Fruit fly (Drosophila melanogaster) whole organism, embryonic: ENCODE measurements around the gene Exo70.

ENCODE experiments used
- ATbp ChIP-seq: fragments of 200-800 bp; sonication (Bioruptor generic); optimal IDR thresholded peaks from 2 replicates; lab custom pipeline; 2017; ENCODE audit warnings: missing biosample characterization, mild to moderate bottlenecking, missing genetic modification characterization, missing genetic modification reagents
- Antp ChIP-seq: fragments of 200-800 bp; sonication (Bioruptor generic); optimal IDR thresholded peaks from 3 replicates; lab custom pipeline; 2016; ENCODE audit warnings: missing biosample characterization, missing genetic modification characterization
- Awh ChIP-seq: fragments of 200-800 bp; sonication (Bioruptor generic); IDR thresholded peaks from 2 replicates; pipeline ENCODE4, ENCODE4 v1.3.6; 2022; ENCODE audit warnings: missing biosample characterization, missing genetic modification characterization
- CG11398 ChIP-seq: fragments of 200-800 bp; sonication (Bioruptor generic); optimal IDR thresholded peaks from 2 replicates; lab custom pipeline; 2016; ENCODE audit warnings: missing biosample characterization, missing genetic modification characterization
- CG11723 ChIP-seq: fragments of 200-800 bp; sonication (Bioruptor generic); optimal IDR thresholded peaks from 2 replicates; lab custom pipeline; 2017; ENCODE audit warnings: missing biosample characterization, mild to moderate bottlenecking, missing genetic modification characterization
- CG12155 ChIP-seq: fragments of 200-800 bp; sonication (Bioruptor generic); optimal IDR thresholded peaks from 3 replicates; lab custom pipeline; 2016; ENCODE audit warnings: missing biosample characterization, missing genetic modification characterization
- CG14860 ChIP-seq: fragments of 200-800 bp; sonication (Bioruptor generic); IDR thresholded peaks from 3 replicates; pipeline ENCODE4 v1.3.6; 2022; ENCODE audit warnings: missing biosample characterization, missing genetic modification characterization; ENCODE audit not compliant: partially characterized antibody
- CG16813 ChIP-seq: fragments of 200-800 bp; sonication (Bioruptor generic); IDR thresholded peaks from 3 replicates; pipeline ENCODE4 v1.3.6; 2022; ENCODE audit warnings: missing biosample characterization, missing genetic modification characterization; ENCODE audit not compliant: partially characterized antibody
- CG16815 ChIP-seq: fragments of 200-800 bp; sonication (Bioruptor generic); optimal IDR thresholded peaks from 3 replicates; lab custom pipeline; 2017; ENCODE audit warnings: missing biosample characterization, mild to moderate bottlenecking, missing genetic modification characterization
- CG3065 ChIP-seq: fragments of 200-800 bp; sonication (Bioruptor generic); optimal IDR thresholded peaks from 2 replicates; lab custom pipeline; 2016; ENCODE audit warnings: missing biosample characterization, missing genetic modification characterization
- CG4328 ChIP-seq: fragments of 200-800 bp; sonication (Bioruptor generic); optimal IDR thresholded peaks from 3 replicates; lab custom pipeline; 2017; ENCODE audit warnings: missing biosample characterization, missing genetic modification reagents, missing genetic modification characterization
- CG6689 ChIP-seq: fragments of 200-800 bp; sonication (Bioruptor generic); IDR thresholded peaks from 2 replicates; pipeline ENCODE4 v1.3.6; 2022; ENCODE audit warnings: missing biosample characterization, missing genetic modification characterization
- CG7271 ChIP-seq: fragments of 200-800 bp; sonication (Bioruptor generic); optimal IDR thresholded peaks from 2 replicates; lab custom pipeline; 2018; ENCODE audit warnings: missing biosample characterization, mild to moderate bottlenecking, missing genetic modification characterization, moderate library complexity
- CG7963 ChIP-seq: fragments of 200-800 bp; sonication (Bioruptor generic); IDR thresholded peaks from 3 replicates; pipeline ENCODE4 v1.3.6; 2022; ENCODE audit warnings: missing biosample characterization, missing genetic modification characterization; ENCODE audit not compliant: partially characterized antibody
- Camta ChIP-seq: fragments of 200-800 bp; sonication (Bioruptor generic); optimal IDR thresholded peaks from 2 replicates; lab custom pipeline; 2016; ENCODE audit warnings: missing biosample characterization, missing genetic modification characterization
- Chrac-16 ChIP-seq: fragments of 200-800 bp; sonication (Bioruptor generic); optimal IDR thresholded peaks from 3 replicates; lab custom pipeline; 2016; ENCODE audit warnings: missing biosample characterization, missing genetic modification characterization
- Dip3 ChIP-seq: fragments of 200-800 bp; sonication (Bioruptor generic); optimal IDR thresholded peaks from 3 replicates; lab custom pipeline; 2016; ENCODE audit warnings: missing biosample characterization, missing genetic modification characterization
- Fer1 ChIP-seq: fragments of 200-800 bp; sonication (Bioruptor generic); optimal IDR thresholded peaks from 2 replicates; lab custom pipeline; 2017; ENCODE audit warnings: missing biosample characterization, mild to moderate bottlenecking, missing genetic modification characterization
- HmgD ChIP-seq: fragments of 200-800 bp; sonication (Bioruptor generic); optimal IDR thresholded peaks from 3 replicates; lab custom pipeline; 2016; ENCODE audit warnings: missing biosample characterization, missing genetic modification characterization
- Hr3 ChIP-seq: fragments of 200-800 bp; sonication (Bioruptor generic); optimal IDR thresholded peaks from 3 replicates; lab custom pipeline; 2016; ENCODE audit warnings: missing biosample characterization, missing genetic modification characterization
- Hr51 ChIP-seq, 2 experiments: fragments of 200-800 bp; sonication (Bioruptor generic); optimal IDR thresholded peaks; 2 replicates in 1 of 2; 3 replicates in 1 of 2; lab custom pipeline; 2016 to 2018; ENCODE audit warnings: missing biosample characterization in 2 of 2, missing genetic modification characterization in 2 of 2, mild to moderate bottlenecking in 1 of 2, moderate library complexity in 1 of 2
- Myb ChIP-seq: fragments of 200-800 bp; sonication (Bioruptor generic); optimal IDR thresholded peaks from 2 replicates; lab custom pipeline; 2016; ENCODE audit warnings: missing biosample characterization, missing genetic modification characterization
- NC2α ChIP-seq: fragments of 200-800 bp; sonication (Bioruptor generic); optimal IDR thresholded peaks from 2 replicates; lab custom pipeline; 2016; ENCODE audit warnings: missing biosample characterization, missing genetic modification characterization
- Nf-YB ChIP-seq: fragments of 200-800 bp; sonication (Bioruptor generic); optimal IDR thresholded peaks from 3 replicates; lab custom pipeline; 2019; ENCODE audit warnings: missing biosample characterization, mild to moderate bottlenecking, missing genetic modification characterization, moderate library complexity
- Poxn ChIP-seq: fragments of 200-800 bp; sonication (Bioruptor generic); IDR thresholded peaks from 2 replicates; pipeline ENCODE4 v1.3.6; 2022; ENCODE audit warnings: missing biosample characterization, missing genetic modification characterization
- ase ChIP-seq: fragments of 200-800 bp; sonication (Bioruptor generic); IDR thresholded peaks from 3 replicates; pipeline ENCODE4 v1.3.6; 2022; ENCODE audit warnings: missing biosample characterization, missing genetic modification characterization
- ash1 ChIP-seq: fragments of 200-800 bp; sonication (Bioruptor generic); optimal IDR thresholded peaks from 2 replicates; lab custom pipeline; 2018; ENCODE audit warnings: missing biosample characterization, mild to moderate bottlenecking, missing genetic modification characterization
- ewg ChIP-seq: fragments of 200-800 bp; sonication (Bioruptor generic); optimal IDR thresholded peaks from 3 replicates; lab custom pipeline; 2017; ENCODE audit warnings: mild to moderate bottlenecking, missing biosample characterization, missing genetic modification reagents, missing genetic modification characterization
- fd102C ChIP-seq: fragments of 200-800 bp; sonication (Bioruptor generic); optimal IDR thresholded peaks from 2 replicates; lab custom pipeline; 2018; ENCODE audit warnings: missing biosample characterization, mild to moderate bottlenecking, missing genetic modification characterization, moderate library complexity
- fd64A ChIP-seq: fragments of 200-800 bp; sonication (Bioruptor generic); optimal IDR thresholded peaks from 3 replicates; lab custom pipeline; 2018; ENCODE audit warnings: missing biosample characterization, mild to moderate bottlenecking, missing genetic modification characterization
- fd96Cb ChIP-seq: fragments of 200-800 bp; sonication (Bioruptor generic); optimal IDR thresholded peaks from 2 replicates; lab custom pipeline; 2018; ENCODE audit warnings: missing biosample characterization, mild to moderate bottlenecking, missing genetic modification characterization, moderate library complexity
- gro ChIP-seq: fragments of 200-800 bp; sonication (Bioruptor generic); optimal IDR thresholded peaks from 2 replicates; lab custom pipeline; 2016; ENCODE audit warnings: missing biosample characterization, missing genetic modification characterization
- h ChIP-seq: fragments of >200 bp; optimal IDR thresholded peaks from 2 replicates; lab custom pipeline; 2017
- jing ChIP-seq: fragments of 200-800 bp; sonication (Bioruptor generic); optimal IDR thresholded peaks from 2 replicates; lab custom pipeline; 2018; ENCODE audit warnings: missing biosample characterization, mild to moderate bottlenecking, missing genetic modification characterization
- knrl ChIP-seq: fragments of 200-800 bp; sonication (Bioruptor generic); IDR thresholded peaks from 3 replicates; pipeline ENCODE4 v1.3.6; 2022; ENCODE audit warnings: missing biosample characterization, missing genetic modification characterization; ENCODE audit not compliant: partially characterized antibody
- lbe ChIP-seq: fragments of 200-800 bp; sonication (Bioruptor generic); optimal IDR thresholded peaks from 2 replicates; lab custom pipeline; 2016; ENCODE audit warnings: missing biosample characterization, mild to moderate bottlenecking, missing genetic modification characterization
- nom ChIP-seq: fragments of 200-800 bp; sonication (Bioruptor generic); optimal IDR thresholded peaks from 2 replicates; lab custom pipeline; 2017; ENCODE audit warnings: missing biosample characterization, missing genetic modification characterization, mild to moderate bottlenecking, moderate library complexity, missing genetic modification reagents
- onecut ChIP-seq: fragments of 200-800 bp; sonication (Bioruptor generic); IDR thresholded peaks from 2 replicates; pipeline ENCODE4 v1.3.6; 2022; ENCODE audit warnings: missing biosample characterization, missing genetic modification characterization
- pnt ChIP-seq: fragments of 200-800 bp; sonication (Bioruptor generic); optimal IDR thresholded peaks from 3 replicates; lab custom pipeline; 2016; ENCODE audit warnings: missing biosample characterization, missing genetic modification characterization
- repo ChIP-seq: fragments of 200-800 bp; sonication (Bioruptor generic); optimal IDR thresholded peaks from 2 replicates; lab custom pipeline; 2016; ENCODE audit warnings: missing biosample characterization, missing genetic modification characterization
- salm ChIP-seq: fragments of 200-800 bp; sonication (Bioruptor generic); optimal IDR thresholded peaks from 2 replicates; lab custom pipeline; 2018; ENCODE audit warnings: missing biosample characterization, mild to moderate bottlenecking, missing genetic modification characterization
- sens-2 ChIP-seq: fragments of 200-800 bp; sonication (Bioruptor generic); IDR thresholded peaks from 2 replicates; pipeline ENCODE4 v1.3.6; 2022; ENCODE audit warnings: missing biosample characterization, missing genetic modification characterization
- seq ChIP-seq: fragments of 200-800 bp; sonication (Bioruptor generic); IDR thresholded peaks from 2 replicates; pipeline ENCODE4 v1.3.6; 2022; ENCODE audit warnings: missing biosample characterization, missing genetic modification characterization
- slbo ChIP-seq: fragments of 200-800 bp; sonication (Bioruptor generic); IDR thresholded peaks from 2 replicates; pipeline ENCODE4 v1.3.6; 2022; ENCODE audit warnings: missing biosample characterization, missing genetic modification characterization
- sna ChIP-seq: fragments of 200-800 bp; sonication (Bioruptor generic); IDR thresholded peaks from 2 replicates; pipeline ENCODE4 v1.3.6; 2022; ENCODE audit warnings: missing biosample characterization, missing genetic modification characterization; ENCODE audit not compliant: partially characterized antibody
- tio ChIP-seq: fragments of 200-800 bp; sonication (Bioruptor generic); optimal IDR thresholded peaks from 2 replicates; lab custom pipeline; 2017; ENCODE audit warnings: missing biosample characterization, missing genetic modification characterization, inconsistent platforms
- usp ChIP-seq: fragments of >200 bp; optimal IDR thresholded peaks from 2 replicates; lab custom pipeline; 2017; ENCODE audit warnings: missing biosample characterization, missing genetic modification characterization
- vvl ChIP-seq: fragments of 200-800 bp; sonication (Bioruptor generic); IDR thresholded peaks from 2 replicates; pipeline ENCODE4 v1.3.6; 2022; ENCODE audit warnings: missing biosample characterization, missing genetic modification characterization
- wek ChIP-seq: fragments of 200-800 bp; sonication (Bioruptor generic); optimal IDR thresholded peaks from 3 replicates; lab custom pipeline; 2018; ENCODE audit warnings: missing biosample characterization, mild to moderate bottlenecking, missing genetic modification characterization, moderate library complexity
- z ChIP-seq: fragments of 200-800 bp; sonication (Bioruptor generic); IDR thresholded peaks from 3 replicates; pipeline ENCODE4 v1.3.6; 2022; ENCODE audit warnings: missing biosample characterization, missing genetic modification characterization

Exo70 gene

DNA sequence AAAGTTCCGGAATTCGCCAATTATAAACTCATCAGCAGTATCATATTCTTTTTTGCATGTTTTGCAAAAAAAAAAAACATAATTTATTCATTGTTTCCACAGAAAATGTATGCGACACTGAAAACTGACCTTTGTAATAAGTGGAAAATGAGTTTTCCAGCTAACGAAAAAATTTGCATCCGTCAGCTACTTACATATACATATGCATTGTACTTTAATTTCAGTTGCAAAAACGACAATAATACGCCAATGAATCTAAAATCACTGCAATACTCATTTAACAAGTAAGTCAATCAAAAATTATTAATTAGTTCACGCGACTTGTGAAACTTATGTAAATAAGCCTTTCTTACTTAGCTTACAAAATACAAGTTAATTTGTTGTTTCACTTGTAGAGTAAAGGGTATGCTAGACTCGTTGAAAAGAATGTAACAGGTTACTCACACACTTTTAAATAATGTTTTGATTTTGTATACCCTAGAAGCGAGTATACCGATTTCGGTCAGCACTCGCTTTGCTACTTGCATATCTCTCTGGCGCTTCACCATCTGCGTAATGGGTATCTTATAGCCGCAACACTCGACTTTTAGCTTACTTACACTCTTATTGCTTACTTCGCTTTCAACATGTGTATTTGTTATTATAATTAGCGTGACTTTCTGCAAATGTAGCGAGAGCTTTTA is 12.7 kb upstream of the Exo70 start (continued):
- TF ChIP-seq tio (GFP tag; lab: Kevin White, UChicago) (no peak), ash1 (GFP tag; lab: Kevin White, UChicago) (no peak), CG3065 (GFP tag; lab: Kevin White, UChicago) (no peak), Hr51 (GFP tag; optimal IDR thresholded peaks at IDR 0.05; lab: Kevin White, UChicago) (no peak), ase (GFP tag; lab: Robert Waterston, UW) (0 out of 3 replicates have a peak, but pooled peaks have one; percentile 21), gro (GFP tag; lab: Kevin White, UChicago) (no peak), CG16815 (GFP tag; lab: Kevin White, UChicago) (peak; percentile 49), onecut (no peak), salm (tag; lab: Kevin White, UChicago) (no peak), Fer1 (GFP tag; lab: Kevin White, UChicago) (no peak), Antp (GFP tag; lab: Kevin White, UChicago) (peak; percentile 34), Awh (GFP tag; lab: Robert Waterston, UW) (no peak), Chrac-16 (peak; percentile 43), CG6689 (peak; percentile 45; the same call in 1 of the 2 replicates), fd64A (GFP tag; lab: Kevin White, UChicago) (no peak), NC2α (no peak), CG11398 (GFP tag; lab: Kevin White, UChicago) (no peak), fd102C (GFP tag; lab: Kevin White, UChicago) (no peak), Poxn (GFP tag; lab: Robert Waterston, UW) (no peak), Camta (GFP tag; lab: Kevin White, UChicago) (peak; percentile 22), seq (no peak), CG7963 (GFP tag; lab: Robert Waterston, UW) (peak; percentile 63; the same call in 2 of the 3 replicates), sna (GFP tag; lab: Robert Waterston, UW) (no peak), nom (GFP tag; lab: Kevin White, UChicago) (no peak), h (lab: Kevin White, UChicago) (no peak), Nf-YB (no peak), CG12155 (GFP tag; lab: Kevin White, UChicago) (peak; percentile 14), CG16813 (GFP tag; lab: Robert Waterston, UW) (no peak), slbo (GFP tag; lab: Robert Waterston, UW) (peak; percentile 49), usp (GFP tag; lab: Kevin White, UChicago) (no peak), repo (GFP tag; lab: Kevin White, UChicago) (no peak), jing (GFP tag; lab: Kevin White, UChicago) (no peak), z (no peak), CG4328 (no peak), CG11723 (GFP tag; lab: Kevin White, UChicago) (no peak), pnt (GFP tag; lab: Kevin White, UChicago) (peak; percentile 4), Dip3 (GFP tag; lab: Kevin White, UChicago) (peak; percentile 5), Hr3 (peak; percentile 14), knrl (GFP tag; lab: Robert Waterston, UW) (no peak), Myb (GFP tag; lab: Kevin White, UChicago) (no peak), CG7271 (tag; lab: Kevin White, UChicago) (no peak), ewg (GFP tag; lab: Kevin White, UChicago) (no peak), lbe (peak; percentile 68), HmgD (GFP tag; lab: Kevin White, UChicago) (no peak), wek (no peak), ATbp (peak; percentile 19), CG14860 (GFP tag; lab: Robert Waterston, UW) (no peak), vvl (GFP tag; lab: Robert Waterston, UW) (peak; percentile 20; the same call in 1 of the 2 replicates), fd96Cb (tag; lab: Kevin White, UChicago) (peak; percentile 38), sens-2 (no peak)
